Fruit fly (Drosophila melanogaster): ENCODE measurements around the gene CG9040.

The CG9040 gene

DNA sequence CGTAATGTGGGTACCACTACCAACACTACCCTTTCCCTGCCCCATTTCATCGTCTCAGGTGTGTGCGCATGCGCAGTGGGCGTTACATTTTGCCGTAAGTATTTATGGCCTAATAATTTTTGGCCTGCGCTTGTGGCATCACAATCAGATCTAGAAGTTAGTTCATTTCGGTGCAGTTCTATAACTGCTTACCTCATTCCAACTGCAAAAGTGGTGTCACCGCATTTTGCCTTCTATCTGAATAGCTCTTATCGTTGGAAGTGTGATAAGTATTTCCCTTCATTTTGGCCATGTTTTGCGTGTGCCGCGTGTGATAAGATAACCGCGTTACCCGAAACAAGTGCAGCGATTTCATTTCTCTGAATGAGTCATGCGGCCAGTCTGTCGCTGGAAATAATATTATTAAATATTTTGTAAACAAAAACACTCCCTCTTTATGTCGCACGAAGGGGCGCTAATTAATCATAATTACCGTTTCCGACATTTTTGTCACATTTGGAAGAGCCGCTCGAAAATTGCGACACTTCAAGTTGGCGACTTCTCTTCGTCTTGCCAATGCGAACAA is 35.1 kb upstream of the CG9040 start (continued):
- TF ChIP-seq Drgx (GFP tag; IDR thresholded peaks at IDR 0.05) (no peak), CG2199 (GFP tag; IDR thresholded peaks at IDR 0.05) (0 out of 3 replicates have a peak, but pooled peaks have one; percentile 65), Doc2 (GFP tag; IDR thresholded peaks at IDR 0.05) (no peak), CG4707 (GFP tag; optimal IDR thresholded peaks at IDR 0.05) (no peak), Scr (GFP tag; IDR thresholded peaks at IDR 0.05; ENCODE audit: partially characterized antibody) (no peak), az2 (GFP tag; optimal IDR thresholded peaks at IDR 0.05) (no peak), CG11560 (tag; IDR thresholded peaks at IDR 0.05) (no peak), CG13123 (GFP tag; optimal IDR thresholded peaks at IDR 0.05) (no peak), CG4617 (GFP tag; optimal IDR thresholded peaks at IDR 0.05; ENCODE audit: borderline replicate concordance) (no peak), CG17912 (GFP tag; optimal IDR thresholded peaks at IDR 0.05) (no peak), cad (GFP tag; optimal IDR thresholded peaks at IDR 0.05) (no peak), tio (GFP tag; optimal IDR thresholded peaks at IDR 0.05) (no peak), Ravus (GFP tag; IDR thresholded peaks at IDR 0.05) (no peak), seq (GFP tag; IDR thresholded peaks at IDR 0.05) (no peak), CG15514 (GFP tag; optimal IDR thresholded peaks at IDR 0.05) (no peak), trh (GFP tag; optimal IDR thresholded peaks at IDR 0.05) (no peak), CG15479 (GFP tag; optimal IDR thresholded peaks at IDR 0.05) (peak; percentile 38), Dip2 (GFP tag; IDR thresholded peaks at IDR 0.05) (no peak), ro (GFP tag; IDR thresholded peaks at IDR 0.05) (no peak), rib (GFP tag; IDR thresholded peaks at IDR 0.05) (peak; percentile 35; the same call in 1 of the 2 replicates), chinmo (GFP tag; IDR thresholded peaks at IDR 0.05; ENCODE audit: partially characterized antibody) (0 out of 4 replicates have a peak, but pooled peaks have one; percentile 66), dati (GFP tag; IDR thresholded peaks at IDR 0.05) (no peak), H15 (GFP tag; IDR thresholded peaks at IDR 0.05) (no peak), exex (tag; optimal IDR thresholded peaks at IDR 0.05) (peak; percentile 22), Hmr (GFP tag; optimal IDR thresholded peaks at IDR 0.05) (no peak), cwo (GFP tag; optimal IDR thresholded peaks at IDR 0.05) (no peak), GATAe (GFP tag; conservative IDR thresholded peaks at IDR 0.05) (peak; percentile 44), CG11696 (GFP tag; IDR thresholded peaks at IDR 0.05) (no peak), row (GFP tag; IDR thresholded peaks at IDR 0.05) (no peak), CG8290 (GFP tag; optimal IDR thresholded peaks at IDR 0.05) (no peak), CG8290 (tag; optimal IDR thresholded peaks at IDR 0.05) (peak in 1 of 2 experiments; percentile 20), CG6654 (GFP tag; optimal IDR thresholded peaks at IDR 0.05) (no peak), sd (tag; optimal IDR thresholded peaks at IDR 0.05) (peak; percentile 1), CG16863 (GFP tag; optimal IDR thresholded peaks at IDR 0.05) (no peak), CG31365 (tag; optimal IDR thresholded peaks at IDR 0.05) (no peak), Dp (GFP tag; optimal IDR thresholded peaks at IDR 0.05) (no peak), B-H1 (GFP tag; IDR thresholded peaks at IDR 0.05) (no peak), shn (GFP tag; optimal IDR thresholded peaks at IDR 0.05) (no peak), grn (GFP tag; optimal IDR thresholded peaks at IDR 0.05) (peak; percentile 17), CG2120 (GFP tag; optimal IDR thresholded peaks at IDR 0.05) (no peak), CG17186 (GFP tag; optimal IDR thresholded peaks at IDR 0.05) (no peak), CG17829 (tag; optimal IDR thresholded peaks at IDR 0.05) (no peak), kah (GFP tag; optimal IDR thresholded peaks at IDR 0.05) (no peak), hbn (GFP tag; IDR thresholded peaks at IDR 0.05; ENCODE audit: partially characterized antibody) (no peak), vfl (GFP tag; optimal IDR thresholded peaks at IDR 0.05) (no peak), CG10959 (GFP tag; IDR thresholded peaks at IDR 0.05) (no peak), pfk (GFP tag; optimal IDR thresholded peaks at IDR 0.05) (no peak), Mes4 (GFP tag; optimal IDR thresholded peaks at IDR 0.05) (no peak), crp (GFP tag; optimal IDR thresholded peaks at IDR 0.05) (no peak), CG1792 (GFP tag; optimal IDR thresholded peaks at IDR 0.05) (no peak)
